Worm (Caenorhabditis elegans) whole organism, L1 larva: ENCODE data around the gene irld-64.
A peak's percentile ranks its signal among the peaks of the same experiment; 100 is the strongest.

ENCODE experiments used
- C04F5.9 ChIP-seq: sonication (generic microtip); optimal IDR thresholded peaks from 2 replicates; lab custom pipeline; 2016; ENCODE audit warnings: missing genetic modification characterization, missing compliant biosample characterization
- C34B4.2 ChIP-seq: sonication (generic microtip); optimal IDR thresholded peaks from 2 replicates; lab custom pipeline; 2017; ENCODE audit warnings: mild to moderate bottlenecking, missing genetic modification characterization, missing compliant biosample characterization
- F16B12.6 ChIP-seq: fragments of 150-350 bp; optimal IDR thresholded peaks from 2 replicates; lab custom pipeline; 2014; ENCODE audit warnings: missing biosample characterization, missing genetic modification characterization
- Y116A8C.19 ChIP-seq: sonication (generic microtip); optimal IDR thresholded peaks from 2 replicates; lab custom pipeline; 2016; ENCODE audit warnings: missing compliant biosample characterization, missing genetic modification characterization, borderline replicate concordance
- aha-1 ChIP-seq: fragments of 150-350 bp; optimal IDR thresholded peaks from 2 replicates; lab custom pipeline; 2014; ENCODE audit warnings: missing biosample characterization, missing genetic modification characterization
- ama-1 ChIP-seq: fragments of 150-350 bp; optimal IDR thresholded peaks from 2 replicates; lab custom pipeline; 2014
- blmp-1 ChIP-seq: fragments of 150-350 bp; optimal IDR thresholded peaks from 2 replicates; lab custom pipeline; 2014; ENCODE audit warnings: missing biosample characterization, missing genetic modification characterization
- ceh-8 ChIP-seq: fragments of 200-800 bp; sonication (Bioruptor generic); optimal IDR thresholded peaks from 2 replicates; lab custom pipeline; 2018; ENCODE audit warnings: mild to moderate bottlenecking, missing genetic modification characterization, moderate library complexity, missing compliant biosample characterization
- ceh-82 ChIP-seq, 3 experiments: fragments of 150-350 bp in 1 of 3; sonication (generic microtip) in 2 of 3; optimal IDR thresholded peaks; 2 replicates each; lab custom pipeline; 2014 to 2017; ENCODE audit warnings: missing biosample characterization in 3 of 3, missing genetic modification characterization in 3 of 3
- ceh-88 ChIP-seq: fragments of 200-800 bp; sonication (Bioruptor generic); IDR thresholded peaks from 2 replicates; pipeline ENCODE4 v1.3.6; 2022; ENCODE audit warnings: missing genetic modification characterization, missing compliant biosample characterization
- ceh-90 ChIP-seq: sonication (generic microtip); optimal IDR thresholded peaks from 2 replicates; lab custom pipeline; 2016; ENCODE audit warnings: missing genetic modification characterization, missing compliant biosample characterization
- dsc-1 ChIP-seq: sonication (generic microtip); optimal IDR thresholded peaks from 2 replicates; lab custom pipeline; 2016; ENCODE audit warnings: mild to moderate bottlenecking, missing genetic modification characterization, missing compliant biosample characterization
- efl-1 ChIP-seq, 4 experiments: fragments of 150-350 bp; optimal IDR thresholded peaks in 3 of 4; peaks in 1 of 4; 1 replicate in 1 of 4; 2 replicates in 3 of 4; lab custom pipeline; 2014; ENCODE audit warnings: missing biosample characterization in 2 of 4, missing genetic modification characterization in 2 of 4, missing genetic modification reagents in 2 of 4
- efl-3 ChIP-seq: fragments of 200-800 bp; sonication (Bioruptor generic); optimal IDR thresholded peaks from 2 replicates; lab custom pipeline; 2018; ENCODE audit warnings: mild to moderate bottlenecking, missing genetic modification characterization, missing compliant biosample characterization
- elt-2 ChIP-seq: sonication (generic microtip); optimal IDR thresholded peaks from 2 replicates; lab custom pipeline; 2016; ENCODE audit warnings: missing genetic modification characterization, mild to moderate bottlenecking, inconsistent platforms, missing compliant biosample characterization, missing genetic modification reagents
- elt-3 ChIP-seq, 6 experiments: fragments of 150-350 bp in 1 of 6; sonication (generic microtip); optimal IDR thresholded peaks; 2 replicates each; lab custom pipeline; 2017 to 2018; ENCODE audit warnings: missing biosample characterization in 6 of 6, missing genetic modification characterization in 6 of 6, inconsistent platforms in 1 of 6
- fkh-8 ChIP-seq: sonication (generic microtip); optimal IDR thresholded peaks from 2 replicates; lab custom pipeline; 2016; ENCODE audit warnings: mild to moderate bottlenecking, missing genetic modification characterization, missing compliant biosample characterization
- fos-1 ChIP-seq: fragments of 150-350 bp; optimal IDR thresholded peaks from 2 replicates; lab custom pipeline; 2014; ENCODE audit warnings: missing biosample characterization, missing genetic modification characterization
- grh-1 ChIP-seq: fragments of 200-800 bp; sonication (Bioruptor generic); IDR thresholded peaks from 2 replicates; pipeline ENCODE4 v1.3.6; 2022; ENCODE audit warnings: missing genetic modification reagents, missing genetic modification characterization, missing compliant biosample characterization
- hpl-2 ChIP-seq: fragments of 150-350 bp; optimal IDR thresholded peaks from 2 replicates; lab custom pipeline; 2014; ENCODE audit warnings: missing biosample characterization, missing genetic modification reagents, missing genetic modification characterization
- irx-1 ChIP-seq: sonication (generic microtip); optimal IDR thresholded peaks from 2 replicates; lab custom pipeline; 2016; ENCODE audit warnings: missing genetic modification characterization, missing compliant biosample characterization
- jun-1 ChIP-seq: fragments of 150-350 bp; optimal IDR thresholded peaks from 2 replicates; lab custom pipeline; 2014; ENCODE audit warnings: missing biosample characterization, missing genetic modification reagents, missing genetic modification characterization
- lin-13 ChIP-seq: fragments of 150-350 bp; optimal IDR thresholded peaks from 2 replicates; lab custom pipeline; 2014; ENCODE audit warnings: missing biosample characterization, missing genetic modification reagents, missing genetic modification characterization
- lin-14 ChIP-seq: fragments of 200-800 bp; sonication (Bioruptor generic); optimal IDR thresholded peaks from 2 replicates; lab custom pipeline; 2018; ENCODE audit warnings: mild to moderate bottlenecking, missing genetic modification characterization, moderate library complexity, missing compliant biosample characterization
- lin-35 ChIP-seq, 2 experiments: fragments of 150-350 bp; optimal IDR thresholded peaks; 2 replicates each; lab custom pipeline; 2014; ENCODE audit warnings: missing biosample characterization in 2 of 2, missing genetic modification characterization in 2 of 2, missing genetic modification reagents in 2 of 2
- lsy-2 ChIP-seq, 2 experiments: fragments of 150-350 bp; optimal IDR thresholded peaks; 2 replicates each; lab custom pipeline; 2014; ENCODE audit warnings: missing biosample characterization in 2 of 2, missing genetic modification characterization in 2 of 2
- mdl-1 ChIP-seq, 2 experiments: fragments of 150-350 bp; optimal IDR thresholded peaks; 2 replicates each; lab custom pipeline; 2014 to 2017; ENCODE audit warnings: missing biosample characterization in 2 of 2, missing genetic modification characterization in 2 of 2, inconsistent platforms in 1 of 2
- mep-1 ChIP-seq: fragments of 150-350 bp; optimal IDR thresholded peaks from 2 replicates; lab custom pipeline; 2014; ENCODE audit warnings: missing biosample characterization, missing genetic modification characterization
- nhr-19 ChIP-seq: fragments of 200-800 bp; sonication (Bioruptor generic); conservative IDR thresholded peaks from 2 replicates; pipeline ENCODE4 v1.3.6; 2022; ENCODE audit warnings: missing genetic modification characterization, missing compliant biosample characterization
- nhr-20 ChIP-seq: sonication (generic microtip); optimal IDR thresholded peaks from 2 replicates; lab custom pipeline; 2016; ENCODE audit warnings: mild to moderate bottlenecking, missing genetic modification characterization, missing compliant biosample characterization
- nhr-237 ChIP-seq: fragments of 150-350 bp; optimal IDR thresholded peaks from 2 replicates; lab custom pipeline; 2014; ENCODE audit warnings: missing biosample characterization, missing genetic modification characterization
- nhr-28 ChIP-seq: fragments of 150-350 bp; optimal IDR thresholded peaks from 2 replicates; lab custom pipeline; 2014; ENCODE audit warnings: missing biosample characterization, missing genetic modification characterization
- nhr-47 ChIP-seq: sonication (generic microtip); optimal IDR thresholded peaks from 2 replicates; lab custom pipeline; 2016; ENCODE audit warnings: mild to moderate bottlenecking, missing genetic modification characterization, moderate library complexity, missing compliant biosample characterization
- nhr-77 ChIP-seq: fragments of 150-350 bp; optimal IDR thresholded peaks from 2 replicates; lab custom pipeline; 2014; ENCODE audit warnings: missing biosample characterization, missing genetic modification characterization
- nhr-85 ChIP-seq: sonication (generic microtip); peaks from one replicate; lab custom pipeline; 2016; ENCODE audit warnings: missing genetic modification characterization, inconsistent platforms, missing compliant biosample characterization
- nhr-90 ChIP-seq: sonication (generic microtip); optimal IDR thresholded peaks from 2 replicates; lab custom pipeline; 2016; ENCODE audit warnings: mild to moderate bottlenecking, missing genetic modification characterization, missing compliant biosample characterization; ENCODE audit not compliant: poor library complexity
- pqm-1 ChIP-seq: sonication (generic microtip); optimal IDR thresholded peaks from 3 replicates; lab custom pipeline; 2017; ENCODE audit warnings: missing biosample characterization, missing genetic modification characterization
- rnt-1 ChIP-seq: sonication (generic microtip); optimal IDR thresholded peaks from 2 replicates; lab custom pipeline; 2016; ENCODE audit warnings: mild to moderate bottlenecking, missing genetic modification characterization, moderate library complexity, missing compliant biosample characterization
- skn-1 ChIP-seq: fragments of 150-350 bp; optimal IDR thresholded peaks from 2 replicates; lab custom pipeline; 2014; ENCODE audit warnings: missing biosample characterization, missing genetic modification characterization
- snu-23 ChIP-seq: sonication (generic microtip); optimal IDR thresholded peaks from 2 replicates; lab custom pipeline; 2016; ENCODE audit warnings: missing genetic modification characterization, missing compliant biosample characterization
- sox-4 ChIP-seq: sonication (generic microtip); optimal IDR thresholded peaks from 2 replicates; lab custom pipeline; 2016; ENCODE audit warnings: missing genetic modification characterization, missing compliant biosample characterization
- sup-37 ChIP-seq: fragments of 200-800 bp; sonication (Bioruptor generic); optimal IDR thresholded peaks from 2 replicates; lab custom pipeline; 2018; ENCODE audit warnings: mild to moderate bottlenecking, missing genetic modification characterization, missing compliant biosample characterization
- swsn-7 ChIP-seq: sonication (generic microtip); optimal IDR thresholded peaks from 2 replicates; lab custom pipeline; 2016; ENCODE audit warnings: missing genetic modification characterization, missing compliant biosample characterization
- tlp-1 ChIP-seq: fragments of 150-350 bp; optimal IDR thresholded peaks from 2 replicates; lab custom pipeline; 2014; ENCODE audit warnings: missing biosample characterization, missing genetic modification characterization
- unc-86 ChIP-seq: sonication (generic microtip); optimal IDR thresholded peaks from 2 replicates; lab custom pipeline; 2016; ENCODE audit warnings: missing genetic modification characterization, missing compliant biosample characterization
- vab-15 ChIP-seq: sonication (generic microtip); optimal IDR thresholded peaks from 2 replicates; lab custom pipeline; 2017; ENCODE audit warnings: missing genotype, mild to moderate bottlenecking, missing genetic modification characterization, missing compliant biosample characterization
- xbp-1 ChIP-seq: sonication (generic microtip); optimal IDR thresholded peaks from 2 replicates; lab custom pipeline; 2016; ENCODE audit warnings: missing genetic modification characterization, missing compliant biosample characterization
- zag-1 ChIP-seq: fragments of 150-350 bp; optimal IDR thresholded peaks from 2 replicates; lab custom pipeline; 2014; ENCODE audit warnings: missing biosample characterization, missing genetic modification characterization
- ztf-11 ChIP-seq, 2 experiments: sonication (generic microtip); optimal IDR thresholded peaks; 2 replicates each; lab custom pipeline; 2016 to 2017; ENCODE audit warnings: missing genetic modification characterization in 2 of 2, missing biosample characterization in 1 of 2, missing compliant biosample characterization in 1 of 2
- ztf-4 ChIP-seq: fragments of 150-350 bp; optimal IDR thresholded peaks from 2 replicates; lab custom pipeline; 2014; ENCODE audit warnings: missing biosample characterization, missing genetic modification characterization

irld-64 gene

ce11 chrII:2975561-2976230 is 45.3 kb upstream of the irld-64 start:
- TF ChIP-seq xbp-1 (tag; lab: Kevin White, UChicago) (no peak), dsc-1 (tag; lab: Kevin White, UChicago) (no peak), elt-2 (tag; lab: Kevin White, UChicago) (peak; percentile 91), skn-1 (tag; lab: Kevin White, UChicago) (peak; percentile 30), ceh-82 (tag; optimal IDR thresholded peaks at IDR 0.05; lab: Kevin White, UChicago) (no peak), lsy-2 (tag; optimal IDR thresholded peaks at IDR 0.05; lab: Kevin White, UChicago) (peak in 1 of 2 experiments; percentile 16), nhr-85 (tag; lab: Kevin White, UChicago) (peak; percentile 87), F16B12.6 (tag; lab: Kevin White, UChicago) (no peak), C34B4.2 (tag; lab: Kevin White, UChicago) (no peak), efl-1 (optimal IDR thresholded peaks at IDR 0.05; lab: Kevin White, UChicago) (peak in 1 of 2 experiments; percentile 8), efl-1 (GFP tag; optimal IDR thresholded peaks at IDR 0.05 in 1 of 2; lab: Kevin White, UChicago) (peak in 1 of 2 experiments; percentile 1), elt-3 (tag; optimal IDR thresholded peaks at IDR 0.05; lab: Kevin White, UChicago) (peak in 2 of 6 experiments; percentile 25 to 42), ceh-88 (GFP tag; lab: Robert Waterston, UW) (no peak), ceh-90 (tag; lab: Kevin White, UChicago) (no peak), nhr-28 (tag; lab: Kevin White, UChicago) (no peak), hpl-2 (no peak), fos-1 (tag; lab: Kevin White, UChicago) (no peak), grh-1 (GFP tag; lab: Robert Waterston, UW) (peak; percentile 83), blmp-1 (peak; percentile 49), sox-4 (tag; lab: Kevin White, UChicago) (no peak), ztf-4 (no peak), lin-35 (GFP tag; optimal IDR thresholded peaks at IDR 0.05; lab: Kevin White, UChicago) (peak in 1 of 2 experiments; percentile 38), lin-13 (GFP tag; lab: Kevin White, UChicago) (no peak), nhr-20 (tag; lab: Kevin White, UChicago) (peak; percentile 14), mep-1 (tag; lab: Kevin White, UChicago) (peak; percentile 14), ztf-11 (tag; optimal IDR thresholded peaks at IDR 0.05; lab: Kevin White, UChicago) (no peak), fkh-8 (tag; lab: Kevin White, UChicago) (no peak), lin-14 (peak; percentile 48), pqm-1 (tag; lab: Kevin White, UChicago) (peak; percentile 14), tlp-1 (tag; lab: Kevin White, UChicago) (peak; percentile 51), nhr-19 (no peak; the same call in 1 of the 2 replicates), mdl-1 (tag; optimal IDR thresholded peaks at IDR 0.05; lab: Kevin White, UChicago) (peak in 1 of 2 experiments; percentile 23), snu-23 (GFP tag; lab: Kevin White, UChicago) (peak; percentile 43)

- TF ChIP-seq lin-35 (GFP tag; optimal IDR thresholded peaks at IDR 0.05; lab: Kevin White, UChicago) (peak; percentile 69 to 91), Y116A8C.19 (tag; lab: Kevin White, UChicago) (no peak), zag-1 (tag; lab: Kevin White, UChicago) (peak; percentile 28), aha-1 (tag; lab: Kevin White, UChicago) (peak; percentile 78), C34B4.2 (tag; lab: Kevin White, UChicago) (peak; percentile 82), ceh-8 (peak; percentile 100), nhr-47 (tag; lab: Kevin White, UChicago) (peak; percentile 98), nhr-237 (peak; percentile 89), vab-15 (tag; lab: Kevin White, UChicago) (peak; percentile 54), sox-4 (tag; lab: Kevin White, UChicago) (peak; percentile 80), nhr-19 (peak; percentile 98), unc-86 (peak; percentile 98), ama-1 (lab: Kevin White, UChicago) (peak; percentile 57), jun-1 (tag; lab: Kevin White, UChicago) (peak; percentile 98), C04F5.9 (peak; percentile 72), efl-3 (GFP tag; lab: Kevin White, UChicago) (peak; percentile 85), ceh-90 (tag; lab: Kevin White, UChicago) (no peak), elt-3 (tag; optimal IDR thresholded peaks at IDR 0.05; lab: Kevin White, UChicago) (peak in 3 of 6 experiments; percentile 73 to 95 (median 93)), nhr-90 (tag; lab: Kevin White, UChicago) (peak; percentile 96), nhr-28 (tag; lab: Kevin White, UChicago) (no peak), lin-13 (GFP tag; lab: Kevin White, UChicago) (peak; percentile 94), rnt-1 (tag; lab: Kevin White, UChicago) (peak; percentile 93), irx-1 (tag; lab: Kevin White, UChicago) (peak; percentile 93), sup-37 (GFP tag; lab: Kevin White, UChicago) (peak; percentile 93), swsn-7 (tag; lab: Kevin White, UChicago) (peak; percentile 98), nhr-77 (tag; lab: Kevin White, UChicago) (peak; percentile 85)
Observed at ce11 chrII:2973940-2974402, 43.6 kb upstream of the irld-64 start.
